Fruit fly (Drosophila melanogaster) whole organism, wandering third instar larva: ENCODE data around the gene CG1737.

Experiments used
- Abd-B ChIP-seq: fragments of >200 bp; optimal IDR thresholded peaks from 2 replicates; lab custom pipeline; 2017; ENCODE audit warnings: missing biosample characterization, missing genetic modification characterization
- CG9705 ChIP-seq: fragments of 200-800 bp; sonication (Bioruptor generic); optimal IDR thresholded peaks from 2 replicates; lab custom pipeline; 2018; ENCODE audit warnings: missing biosample characterization, mild to moderate bottlenecking, missing genetic modification characterization
- CrebA ChIP-seq: fragments of 200-800 bp; sonication (Bioruptor generic); optimal IDR thresholded peaks from 2 replicates; lab custom pipeline; 2016; ENCODE audit warnings: missing biosample characterization, mild to moderate bottlenecking, missing genetic modification characterization, borderline replicate concordance
- Dfd ChIP-seq: fragments of >200 bp; optimal IDR thresholded peaks from 2 replicates; lab custom pipeline; 2017; ENCODE audit warnings: missing biosample characterization, missing genetic modification characterization
- Dif ChIP-seq: fragments of 200-275, 200-300 bp; sonication (Bioruptor generic); optimal IDR thresholded peaks from 2 replicates; lab custom pipeline; 2018; ENCODE audit warnings: missing biosample characterization, missing genetic modification characterization; ENCODE audit not compliant: partially characterized antibody
- GATAd ChIP-seq: sonication (Bioruptor generic); optimal IDR thresholded peaks from 2 replicates; lab custom pipeline; 2016; ENCODE audit warnings: missing biosample characterization, missing genetic modification characterization
- HLH106 ChIP-seq: fragments of 200-800 bp; optimal IDR thresholded peaks from 3 replicates; lab custom pipeline; 2019; ENCODE audit warnings: missing biosample characterization, mild to moderate bottlenecking, missing genetic modification characterization, moderate library complexity
- Hnf4 ChIP-seq: fragments of 200-800 bp; sonication (Bioruptor generic); optimal IDR thresholded peaks from 2 replicates; lab custom pipeline; 2016; ENCODE audit warnings: missing biosample characterization, mild to moderate bottlenecking, missing genetic modification characterization
- Hr78 ChIP-seq: fragments of >200 bp; optimal IDR thresholded peaks from 2 replicates; lab custom pipeline; 2017; ENCODE audit warnings: missing biosample characterization, missing genetic modification characterization
- Hr83 ChIP-seq: fragments of 200-300 bp; sonication (Bioruptor generic); optimal IDR thresholded peaks from 2 replicates; lab custom pipeline; 2016; ENCODE audit warnings: missing biosample characterization, mild to moderate bottlenecking, missing genetic modification characterization, moderate library complexity; ENCODE audit not compliant: poor library complexity, severe bottlenecking
- Jra ChIP-seq: sonication (Bioruptor generic); optimal IDR thresholded peaks from 2 replicates; lab custom pipeline; 2016; ENCODE audit warnings: missing biosample characterization, missing genetic modification characterization
- Myc ChIP-seq: fragments of >200 bp; optimal IDR thresholded peaks from 2 replicates; lab custom pipeline; 2017
- N ChIP-seq: fragments of >200 bp; optimal IDR thresholded peaks from 2 replicates; lab custom pipeline; 2018; ENCODE audit warnings: missing biosample characterization, missing external identifiers, missing genetic modification characterization
- OdsH ChIP-seq: fragments of 200-800 bp; sonication (Bioruptor generic); optimal IDR thresholded peaks from 2 replicates; lab custom pipeline; 2016; ENCODE audit warnings: missing biosample characterization, mild to moderate bottlenecking, missing genetic modification characterization
- Sp1 ChIP-seq: fragments of 200-800 bp; sonication (Bioruptor generic); optimal IDR thresholded peaks from 3 replicates; lab custom pipeline; 2019; ENCODE audit warnings: missing biosample characterization, mild to moderate bottlenecking, missing genetic modification characterization, moderate library complexity
- Vsx2 ChIP-seq: fragments of 200-300, 225-300 bp; sonication (Bioruptor generic); optimal IDR thresholded peaks from 2 replicates; lab custom pipeline; 2018; ENCODE audit warnings: missing biosample characterization, missing genetic modification characterization; ENCODE audit not compliant: partially characterized antibody
- br ChIP-seq: fragments of 200-800 bp; sonication (Bioruptor generic); optimal IDR thresholded peaks from 2 replicates; lab custom pipeline; 2016; ENCODE audit warnings: missing biosample characterization, missing genetic modification characterization
- brk ChIP-seq: fragments of 200-800 bp; sonication (Bioruptor generic); optimal IDR thresholded peaks from 2 replicates; lab custom pipeline; 2016; ENCODE audit warnings: missing biosample characterization, mild to moderate bottlenecking, missing genetic modification characterization
- dl ChIP-seq, 2 experiments: fragments of 175-275, 200-275 bp in 1 of 2; fragments of 200-275 bp in 1 of 2; sonication (Bioruptor generic); optimal IDR thresholded peaks; lab custom pipeline; 2018; ENCODE audit warnings: mild to moderate bottlenecking in 2 of 2, missing biosample characterization in 2 of 2, missing genetic modification characterization in 2 of 2, moderate library complexity in 2 of 2; ENCODE audit not compliant: partially characterized antibody in 2 of 2, insufficient read depth in 1 of 2
- dmrt93B ChIP-seq: fragments of 200-800 bp; sonication (Bioruptor generic); optimal IDR thresholded peaks from 2 replicates; lab custom pipeline; 2018; ENCODE audit warnings: missing biosample characterization, mild to moderate bottlenecking, missing genetic modification characterization
- dsf ChIP-seq: sonication (Bioruptor generic); optimal IDR thresholded peaks from 2 replicates; lab custom pipeline; 2016; ENCODE audit warnings: missing biosample characterization, missing genetic modification characterization, borderline replicate concordance
- ey ChIP-seq: fragments of 200-800 bp; sonication (Bioruptor generic); optimal IDR thresholded peaks from 2 replicates; lab custom pipeline; 2016; ENCODE audit warnings: missing biosample characterization, missing genetic modification characterization
- foxo ChIP-seq, 2 experiments: fragments of 200-800 bp; sonication (Bioruptor generic); optimal IDR thresholded peaks; 2 replicates in 1 of 2; 3 replicates in 1 of 2; lab custom pipeline; 2016 to 2017; ENCODE audit warnings: missing biosample characterization in 2 of 2, missing genetic modification characterization in 2 of 2
- fru ChIP-seq: fragments of 200-800 bp; sonication (Bioruptor generic); optimal IDR thresholded peaks from 3 replicates; lab custom pipeline; 2016; ENCODE audit warnings: missing biosample characterization, mild to moderate bottlenecking, missing genetic modification characterization
- h ChIP-seq: fragments of 200-800 bp; sonication (Bioruptor generic); optimal IDR thresholded peaks from 3 replicates; lab custom pipeline; 2016; ENCODE audit warnings: missing biosample characterization, mild to moderate bottlenecking, missing genetic modification characterization
- jim ChIP-seq: fragments of 175-275, 200-325 bp; sonication (Bioruptor generic); optimal IDR thresholded peaks from 2 replicates; lab custom pipeline; 2016; ENCODE audit warnings: missing biosample characterization, mild to moderate bottlenecking, missing genetic modification characterization
- lola ChIP-seq: fragments of >200 bp; optimal IDR thresholded peaks from 2 replicates; lab custom pipeline; 2017; ENCODE audit warnings: missing biosample characterization, missing genetic modification characterization
- pan ChIP-seq: fragments of >200 bp; optimal IDR thresholded peaks from 2 replicates; lab custom pipeline; 2017
- psq ChIP-seq: fragments of 200-800 bp; sonication (Bioruptor generic); optimal IDR thresholded peaks from 3 replicates; lab custom pipeline; 2017; ENCODE audit warnings: missing biosample characterization, mild to moderate bottlenecking, missing genetic modification characterization, moderate library complexity
- sage ChIP-seq: fragments of 200-800 bp; sonication (Bioruptor generic); optimal IDR thresholded peaks from 2 replicates; lab custom pipeline; 2016; ENCODE audit warnings: missing biosample characterization, mild to moderate bottlenecking, missing genetic modification characterization
- sv ChIP-seq: fragments of 200-800 bp; sonication (Bioruptor generic); optimal IDR thresholded peaks from 3 replicates; lab custom pipeline; 2016; ENCODE audit warnings: missing biosample characterization, missing genetic modification characterization
- tai ChIP-seq: sonication (Bioruptor generic); optimal IDR thresholded peaks from 2 replicates; lab custom pipeline; 2016; ENCODE audit warnings: missing biosample characterization, missing genetic modification characterization
- usp ChIP-seq: fragments of >200 bp; optimal IDR thresholded peaks from 2 replicates; lab custom pipeline; 2017; ENCODE audit warnings: missing biosample characterization, missing genetic modification characterization
- woc ChIP-seq: sonication (Bioruptor generic); optimal IDR thresholded peaks from 2 replicates; lab custom pipeline; 2016; ENCODE audit warnings: missing biosample characterization, mild to moderate bottlenecking, missing genetic modification characterization

Gene CG1737

dm6 chrX:11319916-11320315 lies 30.5 kb upstream of the CG1737 start:
- no peak for TF ChIP-seq lola
- TF ChIP-seq sv (GFP tag; lab: Kevin White, UChicago), result no peak
- no peak for TF ChIP-seq br (GFP tag; lab: Kevin White, UChicago)
- no peak for TF ChIP-seq GATAd (GFP tag; lab: Kevin White, UChicago)
- no peak for TF ChIP-seq OdsH (GFP tag; lab: Kevin White, UChicago)
- TF ChIP-seq dl (GFP tag; optimal IDR thresholded peaks at IDR 0.05; lab: Kevin White, UChicago; ENCODE audit: insufficient read depth in 1 of 2, partially characterized antibody in 2 of 2), result no peak
- TF ChIP-seq h (GFP tag; lab: Kevin White, UChicago), result no peak
- TF ChIP-seq Hnf4 (GFP tag; lab: Kevin White, UChicago), result no peak
- no peak for TF ChIP-seq CrebA (GFP tag; lab: Kevin White, UChicago)
- no peak for TF ChIP-seq tai

DNA sequence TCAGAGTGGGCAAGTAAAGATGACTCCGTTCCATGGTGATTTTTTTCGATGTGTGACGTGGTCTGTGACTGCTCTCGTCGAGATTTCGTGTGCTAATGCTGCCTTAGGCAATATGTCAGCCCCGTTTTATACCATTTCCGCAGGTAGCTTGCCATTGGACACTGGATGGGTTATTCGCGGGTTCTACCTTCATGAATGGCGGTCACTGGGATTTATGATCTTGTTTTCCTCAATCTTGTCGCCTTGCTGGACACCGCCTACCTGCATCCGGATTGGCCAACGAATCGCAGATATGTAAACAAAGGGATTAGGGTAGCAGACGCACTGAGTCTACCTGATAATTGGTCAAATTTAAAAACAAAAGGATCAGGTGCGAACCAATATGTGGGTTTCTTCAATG lies 28.2 kb upstream of the CG1737 start, which contains the start of gene sisA:
sisA (minus strand) TSS at position 101 of the 400 bp plus-strand sequence.
- TF ChIP-seq br (GFP tag; lab: Kevin White, UChicago) (no peak), jim (no peak), Dif (no peak), dl (GFP tag; optimal IDR thresholded peaks at IDR 0.05; lab: Kevin White, UChicago; ENCODE audit: insufficient read depth in 1 of 2, partially characterized antibody in 2 of 2) (no peak), Hr83 (GFP tag; lab: Kevin White, UChicago) (no peak), CrebA (GFP tag; lab: Kevin White, UChicago) (no peak), sage (GFP tag; lab: Kevin White, UChicago) (no peak), ey (GFP tag; lab: Kevin White, UChicago) (no peak), sv (GFP tag; lab: Kevin White, UChicago) (no peak), CG9705 (GFP tag; lab: Kevin White, UChicago) (no peak), pan (lab: Kevin White, UChicago) (no peak), Dfd (GFP tag; lab: Kevin White, UChicago) (no peak), Myc (lab: Kevin White, UChicago) (no peak), foxo (GFP tag; optimal IDR thresholded peaks at IDR 0.05; lab: Kevin White, UChicago) (no peak)

- TF ChIP-seq sv (GFP tag; lab: Kevin White, UChicago) (no peak), Sp1 (no peak), Hr83 (GFP tag; lab: Kevin White, UChicago) (no peak), h (GFP tag; lab: Kevin White, UChicago) (no peak), lola (no peak), Dif (no peak), woc (GFP tag; lab: Kevin White, UChicago) (no peak), GATAd (GFP tag; lab: Kevin White, UChicago) (no peak), sage (GFP tag; lab: Kevin White, UChicago) (no peak), CG9705 (GFP tag; lab: Kevin White, UChicago) (no peak), Abd-B (GFP tag; lab: Kevin White, UChicago) (no peak), CrebA (GFP tag; lab: Kevin White, UChicago) (no peak), Dfd (GFP tag; lab: Kevin White, UChicago) (no peak)
These were observed 27.7 kb upstream of the CG1737 start for dm6 chrX:11322659-11323058.

- TF ChIP-seq dsf (GFP tag; lab: Kevin White, UChicago) (no peak), Hnf4 (GFP tag; lab: Kevin White, UChicago) (peak; percentile 55), Jra (GFP tag; lab: Kevin White, UChicago) (peak; percentile 26), dl (GFP tag; optimal IDR thresholded peaks at IDR 0.05; lab: Kevin White, UChicago; ENCODE audit: insufficient read depth in 1 of 2, partially characterized antibody in 2 of 2) (no peak), h (GFP tag; lab: Kevin White, UChicago) (peak; percentile 26), fru (GFP tag; lab: Kevin White, UChicago) (peak; percentile 8), br (GFP tag; lab: Kevin White, UChicago) (peak; percentile 3)
These were observed 25.1 kb upstream of the CG1737 start, which contains the start of gene Gapvd1 for dm6 chrX:11325175-11325768. Gene Gapvd1, plus strand, starts transcription at chrX:11325385.

dm6 chrX:11326213-11326731 lies 24.1 kb upstream of the CG1737 start:
- TF ChIP-seq Hnf4 (GFP tag; lab: Kevin White, UChicago), result no peak
- TF ChIP-seq dmrt93B (GFP tag; lab: Kevin White, UChicago), result no peak
- TF ChIP-seq sage (GFP tag; lab: Kevin White, UChicago), result no peak
- peak; percentile 56 for TF ChIP-seq Sp1
- TF ChIP-seq Hr78, result no peak
- peak; percentile 73 for TF ChIP-seq fru (GFP tag; lab: Kevin White, UChicago)
- no peak for TF ChIP-seq N
- peak; percentile 51 for TF ChIP-seq OdsH (GFP tag; lab: Kevin White, UChicago)
- no peak for TF ChIP-seq jim
- TF ChIP-seq lola, result no peak
- no peak for TF ChIP-seq dl (GFP tag; optimal IDR thresholded peaks at IDR 0.05; lab: Kevin White, UChicago; ENCODE audit: insufficient read depth in 1 of 2, partially characterized antibody in 2 of 2)
- peak; percentile 54 for TF ChIP-seq Hr83 (GFP tag; lab: Kevin White, UChicago)
- TF ChIP-seq CG9705 (GFP tag; lab: Kevin White, UChicago), result peak; percentile 38
- TF ChIP-seq ey (GFP tag; lab: Kevin White, UChicago), result peak; percentile 67
- TF ChIP-seq HLH106, result peak; percentile 69
- TF ChIP-seq tai, result no peak
- no peak for TF ChIP-seq GATAd (GFP tag; lab: Kevin White, UChicago)
- no peak for TF ChIP-seq usp
- peak; percentile 71 for TF ChIP-seq psq
- TF ChIP-seq sv (GFP tag; lab: Kevin White, UChicago), result peak; percentile 38
- no peak for TF ChIP-seq pan (lab: Kevin White, UChicago)
- peak; percentile 72 for TF ChIP-seq h (GFP tag; lab: Kevin White, UChicago)
- TF ChIP-seq brk, result no peak
- no peak for TF ChIP-seq Myc (lab: Kevin White, UChicago)
- no peak for TF ChIP-seq Vsx2
- TF ChIP-seq woc (GFP tag; lab: Kevin White, UChicago), result peak; percentile 48
